Fruit fly (Drosophila melanogaster): ENCODE measurements around the gene CG42762.

Gene CG42762

DNA sequence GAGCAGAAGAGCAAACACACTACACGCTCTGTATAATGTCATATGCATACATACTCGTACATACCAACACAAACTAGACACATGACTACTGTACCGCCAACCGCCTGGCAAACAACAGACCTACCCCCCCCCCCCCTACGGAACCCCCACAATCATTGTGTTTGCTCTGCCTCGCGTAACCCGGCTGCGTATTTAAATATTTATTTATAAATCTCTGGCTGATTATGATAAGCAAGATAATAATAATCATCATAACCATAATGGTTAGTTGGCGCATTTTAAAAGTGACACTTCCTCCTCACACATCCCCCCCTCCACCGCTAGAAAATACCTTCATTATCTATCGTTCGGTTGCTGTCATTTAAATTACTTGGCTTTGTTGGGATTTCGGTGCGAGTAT is 46.4 kb downstream of the CG42762 start (continued):
- TF ChIP-seq bab2 (GFP tag; optimal IDR thresholded peaks at IDR 0.05) (no peak), vnd (GFP tag; IDR thresholded peaks at IDR 0.05; ENCODE audit: partially characterized antibody) (no peak), CG30403 (GFP tag; optimal IDR thresholded peaks at IDR 0.05) (no peak), CG15269 (tag; optimal IDR thresholded peaks at IDR 0.05) (peak; percentile 35), CG17568 (GFP tag; optimal IDR thresholded peaks at IDR 0.05) (peak; percentile 73), scrt (GFP tag; optimal IDR thresholded peaks at IDR 0.05) (peak; percentile 60), Oaz (GFP tag; IDR thresholded peaks at IDR 0.05) (no peak), lola (GFP tag; optimal IDR thresholded peaks at IDR 0.05) (peak in 1 of 3 experiments; percentile 20), trem (tag; optimal IDR thresholded peaks at IDR 0.05) (no peak), CG7786 (GFP tag; optimal IDR thresholded peaks at IDR 0.05) (no peak), CG6683 (GFP tag; optimal IDR thresholded peaks at IDR 0.05) (peak; percentile 73), CG7745 (tag; optimal IDR thresholded peaks at IDR 0.05) (no peak), chif (GFP tag; optimal IDR thresholded peaks at IDR 0.05) (no peak), CG11723 (GFP tag; optimal IDR thresholded peaks at IDR 0.05) (peak; percentile 52), inv (GFP tag; IDR thresholded peaks at IDR 0.05; ENCODE audit: partially characterized antibody) (0 out of 2 replicates have a peak, but pooled peaks have one; percentile 1), CG6175 (GFP tag; IDR thresholded peaks at IDR 0.05) (no peak), slbo (GFP tag; IDR thresholded peaks at IDR 0.05) (no peak), CG11456 (GFP tag; IDR thresholded peaks at IDR 0.05) (0 out of 3 replicates have a peak, but pooled peaks have one; percentile 48), CrebB (tag; optimal IDR thresholded peaks at IDR 0.05) (peak; percentile 63), Dref (GFP tag; IDR thresholded peaks at IDR 0.05) (no peak), Xrp1 (GFP tag; IDR thresholded peaks at IDR 0.05) (peak; percentile 9; the same call in 1 of the 2 replicates), pzg (GFP tag; optimal IDR thresholded peaks at IDR 0.05) (no peak), CG3163 (GFP tag; optimal IDR thresholded peaks at IDR 0.05) (no peak), Dip2 (GFP tag; IDR thresholded peaks at IDR 0.05) (no peak), bsh (GFP tag; optimal IDR thresholded peaks at IDR 0.05) (peak in 1 of 2 experiments; percentile 53), hkb (optimal IDR thresholded peaks at IDR 0.05) (no peak), hkb (GFP tag; IDR thresholded peaks at IDR 0.05) (peak; percentile 47), CG9876 (GFP tag; optimal IDR thresholded peaks at IDR 0.05) (no peak), chn (GFP tag; optimal IDR thresholded peaks at IDR 0.05) (no peak), sens-2 (GFP tag; IDR thresholded peaks at IDR 0.05) (no peak), CG6765 (GFP tag; optimal IDR thresholded peaks at IDR 0.05) (peak; percentile 76), aop (GFP tag; IDR thresholded peaks at IDR 0.05) (no peak), insv (GFP tag; optimal IDR thresholded peaks at IDR 0.05) (no peak), psq (GFP tag; optimal IDR thresholded peaks at IDR 0.05) (no peak), Side (GFP tag; optimal IDR thresholded peaks at IDR 0.05) (peak; percentile 24), luna (GFP tag; optimal IDR thresholded peaks at IDR 0.05) (no peak), nau (GFP tag; optimal IDR thresholded peaks at IDR 0.05) (peak; percentile 82), CG31388 (GFP tag; optimal IDR thresholded peaks at IDR 0.05) (no peak), pum (GFP tag; optimal IDR thresholded peaks at IDR 0.05) (no peak), CG12769 (tag; optimal IDR thresholded peaks at IDR 0.05) (peak; percentile 72), Abd-B (GFP tag; optimal IDR thresholded peaks at IDR 0.05) (no peak), CG1233 (GFP tag; optimal IDR thresholded peaks at IDR 0.05) (peak; percentile 76), croc (GFP tag; conservative IDR thresholded peaks at IDR 0.05) (no peak), CG12659 (GFP tag; optimal IDR thresholded peaks at IDR 0.05) (peak; percentile 37), Mad (GFP tag; optimal IDR thresholded peaks at IDR 0.05) (no peak), CG17361 (GFP tag; IDR thresholded peaks at IDR 0.05) (0 out of 3 replicates have a peak, but pooled peaks have one; percentile 37), CG17186 (GFP tag; optimal IDR thresholded peaks at IDR 0.05) (peak; percentile 12), zen2 (GFP tag; IDR thresholded peaks at IDR 0.05; ENCODE audit: partially characterized antibody) (no peak), C15 (GFP tag; IDR thresholded peaks at IDR 0.05) (no peak), nerfin-2 (GFP tag; IDR thresholded peaks at IDR 0.05; ENCODE audit: partially characterized antibody) (no peak), CG16813 (GFP tag; IDR thresholded peaks at IDR 0.05; ENCODE audit: partially characterized antibody) (no peak)
